Worm (Caenorhabditis elegans): ENCODE measurements around the gene cam-1.

The cam-1 gene

ce11 chrII:9308614-9309046 is 1.5 kb downstream of the cam-1 start (continued):
- TF ChIP-seq ceh-31 (tag; optimal IDR thresholded peaks at IDR 0.05): peak; percentile 63
- TF ChIP-seq unc-86 (tag; optimal IDR thresholded peaks at IDR 0.05): no peak
- TF ChIP-seq fax-1 (tag; optimal IDR thresholded peaks at IDR 0.05): no peak
- TF ChIP-seq ceh-30 (tag; optimal IDR thresholded peaks at IDR 0.05): no peak
- peak; percentile 61 for TF ChIP-seq ref-2 (tag; optimal IDR thresholded peaks at IDR 0.05)
- TF ChIP-seq elt-2 (tag; optimal IDR thresholded peaks at IDR 0.05): no peak
- no peak for TF ChIP-seq ceh-19 (GFP tag; optimal IDR thresholded peaks at IDR 0.05)
- peak; percentile 6 for TF ChIP-seq fkh-6 (tag; optimal IDR thresholded peaks at IDR 0.05)
- no peak for TF ChIP-seq hlh-15 (tag; optimal IDR thresholded peaks at IDR 0.05)
- no peak for TF ChIP-seq pax-1 (tag; optimal IDR thresholded peaks at IDR 0.05)
- no peak for TF ChIP-seq ama-1 (optimal IDR thresholded peaks at IDR 0.05)
- TF ChIP-seq T23F11.4 (GFP tag; optimal IDR thresholded peaks at IDR 0.05): no peak
- peak; percentile 45 for TF ChIP-seq ztf-16 (tag; optimal IDR thresholded peaks at IDR 0.05)
- no peak for TF ChIP-seq dve-1 (tag; optimal IDR thresholded peaks at IDR 0.05)
- peak; percentile 98 for TF ChIP-seq unc-55 (GFP tag; optimal IDR thresholded peaks at IDR 0.05)
- no peak for TF ChIP-seq hlh-13 (GFP tag; optimal IDR thresholded peaks at IDR 0.05)
- no peak for TF ChIP-seq pqm-1 (tag; optimal IDR thresholded peaks at IDR 0.05)
- TF ChIP-seq C08G9.2 (tag; optimal IDR thresholded peaks at IDR 0.05): no peak
- peak; percentile 53 for TF ChIP-seq syd-9 (tag; optimal IDR thresholded peaks at IDR 0.05)
- peak; percentile 39 for TF ChIP-seq sdc-2 (tag; optimal IDR thresholded peaks at IDR 0.05)
- TF ChIP-seq npax-4 (tag; optimal IDR thresholded peaks at IDR 0.05): no peak
- no peak for TF ChIP-seq pag-3 (tag; optimal IDR thresholded peaks at IDR 0.05; ENCODE audit: borderline replicate concordance)
- TF ChIP-seq hlh-6 (tag; optimal IDR thresholded peaks at IDR 0.05): no peak
- TF ChIP-seq pros-1 (tag; optimal IDR thresholded peaks at IDR 0.05): no peak
- TF ChIP-seq ahr-1 (tag; optimal IDR thresholded peaks at IDR 0.05): no peak
- TF ChIP-seq ceh-24 (tag; optimal IDR thresholded peaks at IDR 0.05): no peak
- no peak for TF ChIP-seq che-1 (tag; optimal IDR thresholded peaks at IDR 0.05)
- no peak for TF ChIP-seq eyg-1 (tag; optimal IDR thresholded peaks at IDR 0.05)
- no peak for TF ChIP-seq rnt-1 (tag; optimal IDR thresholded peaks at IDR 0.05)
- TF ChIP-seq tbx-7 (tag; optimal IDR thresholded peaks at IDR 0.05): peak; percentile 14

ce11 chrII:9306835-9307234 is 3.3 kb downstream of the cam-1 start:
- TF ChIP-seq che-1 (tag; optimal IDR thresholded peaks at IDR 0.05): no peak
- TF ChIP-seq ceh-19 (GFP tag; optimal IDR thresholded peaks at IDR 0.05): no peak
- TF ChIP-seq ceh-14 (tag; optimal IDR thresholded peaks at IDR 0.05): peak; percentile 66
- no peak for TF ChIP-seq K02D7.2 (tag; optimal IDR thresholded peaks at IDR 0.05)
- peak; percentile 56 for TF ChIP-seq rnt-1 (tag; optimal IDR thresholded peaks at IDR 0.05)
- no peak for TF ChIP-seq mec-3 (tag; optimal IDR thresholded peaks at IDR 0.05; ENCODE audit: borderline replicate concordance)
- TF ChIP-seq zip-5 (tag; optimal IDR thresholded peaks at IDR 0.05): no peak
- TF ChIP-seq ceh-2 (tag; optimal IDR thresholded peaks at IDR 0.05): no peak
- TF ChIP-seq unc-42 (tag; optimal IDR thresholded peaks at IDR 0.05): peak; percentile 94
- no peak for TF ChIP-seq nhr-11 (tag; optimal IDR thresholded peaks at IDR 0.05)
- TF ChIP-seq gmeb-2 (tag; optimal IDR thresholded peaks at IDR 0.05): no peak
- TF ChIP-seq pax-1 (tag; optimal IDR thresholded peaks at IDR 0.05): no peak
- TF ChIP-seq ttx-3 (tag; optimal IDR thresholded peaks at IDR 0.05): no peak
- TF ChIP-seq lim-6 (tag; optimal IDR thresholded peaks at IDR 0.05): peak; percentile 0
- no peak for TF ChIP-seq pros-1 (tag; optimal IDR thresholded peaks at IDR 0.05)
- TF ChIP-seq elt-4 (tag; optimal IDR thresholded peaks at IDR 0.05): no peak
- no peak for TF ChIP-seq eyg-1 (tag; optimal IDR thresholded peaks at IDR 0.05)
- TF ChIP-seq sdc-2 (tag; optimal IDR thresholded peaks at IDR 0.05): no peak
- no peak for TF ChIP-seq pha-2 (tag; optimal IDR thresholded peaks at IDR 0.05)
- TF ChIP-seq pha-4 (tag; optimal IDR thresholded peaks at IDR 0.05): no peak
- TF ChIP-seq ceh-18 (tag; optimal IDR thresholded peaks at IDR 0.05): no peak
- no peak for TF ChIP-seq fkh-6 (tag; optimal IDR thresholded peaks at IDR 0.05)
- no peak for TF ChIP-seq ref-2 (tag; optimal IDR thresholded peaks at IDR 0.05)
- peak; percentile 52 for TF ChIP-seq nfya-1 (tag; optimal IDR thresholded peaks at IDR 0.05)
- TF ChIP-seq nhr-232 (tag; optimal IDR thresholded peaks at IDR 0.05): no peak
- TF ChIP-seq unc-55 (GFP tag; optimal IDR thresholded peaks at IDR 0.05): peak; percentile 91
- TF ChIP-seq ceh-31 (tag; optimal IDR thresholded peaks at IDR 0.05): peak; percentile 52
- TF ChIP-seq syd-9 (tag; optimal IDR thresholded peaks at IDR 0.05): peak; percentile 1
- no peak for TF ChIP-seq ahr-1 (tag; optimal IDR thresholded peaks at IDR 0.05)
